Worm (Caenorhabditis elegans): ENCODE results near the gene valv-1.

- TF ChIP-seq klf-2 (GFP tag; conservative IDR thresholded peaks at IDR 0.05): no peak
- TF ChIP-seq ref-1 (GFP tag; conservative IDR thresholded peaks at IDR 0.05): no peak
- no peak for TF ChIP-seq T22C8.4 (GFP tag; IDR thresholded peaks at IDR 0.05)
- TF ChIP-seq tab-1 (GFP tag; IDR thresholded peaks at IDR 0.05): no peak
- no peak for TF ChIP-seq ztf-23 (GFP tag; IDR thresholded peaks at IDR 0.05)
- no peak for TF ChIP-seq ztf-29 (GFP tag; IDR thresholded peaks at IDR 0.05)
- no peak for TF ChIP-seq flt-1 (GFP tag; IDR thresholded peaks at IDR 0.05)
Measured at ce11 chrIV:7451345-7451744, 6.2 kb upstream of the valv-1 start, which contains the start of gene tes-1.
